Worm (Caenorhabditis elegans) whole organism, L1 larva: ENCODE data around the gene klo-2.

ENCODE experiments used
- F16B12.6 ChIP-seq: fragments of 150-350 bp; optimal IDR thresholded peaks from 2 replicates; lab custom pipeline; 2014; ENCODE audit warnings: missing biosample characterization, missing genetic modification characterization
- alr-1 ChIP-seq: fragments of 200-800 bp; sonication (Bioruptor generic); optimal IDR thresholded peaks from 2 replicates; lab custom pipeline; 2018; ENCODE audit warnings: borderline replicate concordance, mild to moderate bottlenecking, missing genetic modification characterization, missing compliant biosample characterization
- blmp-1 ChIP-seq: fragments of 150-350 bp; optimal IDR thresholded peaks from 2 replicates; lab custom pipeline; 2014; ENCODE audit warnings: missing biosample characterization, missing genetic modification characterization
- ceh-63 ChIP-seq: fragments of 200-800 bp; sonication (Bioruptor generic); optimal IDR thresholded peaks from 2 replicates; lab custom pipeline; 2018; ENCODE audit warnings: mild to moderate bottlenecking, missing genetic modification characterization, missing compliant biosample characterization
- ceh-8 ChIP-seq: fragments of 200-800 bp; sonication (Bioruptor generic); optimal IDR thresholded peaks from 2 replicates; lab custom pipeline; 2018; ENCODE audit warnings: mild to moderate bottlenecking, missing genetic modification characterization, moderate library complexity, missing compliant biosample characterization
- ceh-82 ChIP-seq, 3 experiments: fragments of 150-350 bp in 1 of 3; sonication (generic microtip) in 2 of 3; optimal IDR thresholded peaks; 2 replicates each; lab custom pipeline; 2014 to 2017; ENCODE audit warnings: missing biosample characterization in 3 of 3, missing genetic modification characterization in 3 of 3
- ceh-90 ChIP-seq: sonication (generic microtip); optimal IDR thresholded peaks from 2 replicates; lab custom pipeline; 2016; ENCODE audit warnings: missing genetic modification characterization, missing compliant biosample characterization
- dpl-1 ChIP-seq, 3 experiments: fragments of 150-350 bp in 2 of 3; sonication (generic microtip) in 1 of 3; optimal IDR thresholded peaks; 2 replicates each; lab custom pipeline; 2014 to 2017; ENCODE audit warnings: missing biosample characterization in 3 of 3, missing genetic modification characterization in 3 of 3, missing genetic modification reagents in 3 of 3
- dsc-1 ChIP-seq: sonication (generic microtip); optimal IDR thresholded peaks from 2 replicates; lab custom pipeline; 2016; ENCODE audit warnings: mild to moderate bottlenecking, missing genetic modification characterization, missing compliant biosample characterization
- efl-1 ChIP-seq, 4 experiments: fragments of 150-350 bp; optimal IDR thresholded peaks in 3 of 4; peaks in 1 of 4; 1 replicate in 1 of 4; 2 replicates in 3 of 4; lab custom pipeline; 2014; ENCODE audit warnings: missing biosample characterization in 2 of 4, missing genetic modification characterization in 2 of 4, missing genetic modification reagents in 2 of 4
- efl-3 ChIP-seq: fragments of 200-800 bp; sonication (Bioruptor generic); optimal IDR thresholded peaks from 2 replicates; lab custom pipeline; 2018; ENCODE audit warnings: mild to moderate bottlenecking, missing genetic modification characterization, missing compliant biosample characterization
- elt-3 ChIP-seq, 6 experiments: fragments of 150-350 bp in 1 of 6; sonication (generic microtip); optimal IDR thresholded peaks; 2 replicates each; lab custom pipeline; 2017 to 2018; ENCODE audit warnings: missing biosample characterization in 6 of 6, missing genetic modification characterization in 6 of 6, inconsistent platforms in 1 of 6
- ets-5 ChIP-seq: fragments of 200-800 bp; sonication (Bioruptor generic); IDR thresholded peaks from 2 replicates; pipeline ENCODE4 v1.3.6; 2022; ENCODE audit warnings: missing genetic modification characterization, missing compliant biosample characterization
- fkh-4 ChIP-seq: sonication (generic microtip); optimal IDR thresholded peaks from 2 replicates; lab custom pipeline; 2016; ENCODE audit warnings: missing compliant biosample characterization, missing genetic modification characterization, borderline replicate concordance
- fkh-8 ChIP-seq: sonication (generic microtip); optimal IDR thresholded peaks from 2 replicates; lab custom pipeline; 2016; ENCODE audit warnings: mild to moderate bottlenecking, missing genetic modification characterization, missing compliant biosample characterization
- hpl-2 ChIP-seq: fragments of 150-350 bp; optimal IDR thresholded peaks from 2 replicates; lab custom pipeline; 2014; ENCODE audit warnings: missing biosample characterization, missing genetic modification reagents, missing genetic modification characterization
- irx-1 ChIP-seq: sonication (generic microtip); optimal IDR thresholded peaks from 2 replicates; lab custom pipeline; 2016; ENCODE audit warnings: missing genetic modification characterization, missing compliant biosample characterization
- lin-35 ChIP-seq, 2 experiments: fragments of 150-350 bp; optimal IDR thresholded peaks; 2 replicates each; lab custom pipeline; 2014; ENCODE audit warnings: missing biosample characterization in 2 of 2, missing genetic modification characterization in 2 of 2, missing genetic modification reagents in 2 of 2
- lsy-2 ChIP-seq, 2 experiments: fragments of 150-350 bp; optimal IDR thresholded peaks; 2 replicates each; lab custom pipeline; 2014; ENCODE audit warnings: missing biosample characterization in 2 of 2, missing genetic modification characterization in 2 of 2
- mdl-1 ChIP-seq, 2 experiments: fragments of 150-350 bp; optimal IDR thresholded peaks; 2 replicates each; lab custom pipeline; 2014 to 2017; ENCODE audit warnings: missing biosample characterization in 2 of 2, missing genetic modification characterization in 2 of 2, inconsistent platforms in 1 of 2
- mef-2 ChIP-seq: fragments of 150-350 bp; optimal IDR thresholded peaks from 2 replicates; lab custom pipeline; 2014; ENCODE audit warnings: missing biosample characterization, missing genetic modification characterization
- nhr-11 ChIP-seq: fragments of 150-350 bp; optimal IDR thresholded peaks from 2 replicates; lab custom pipeline; 2014; ENCODE audit warnings: missing biosample characterization, missing genetic modification characterization
- nhr-237 ChIP-seq: fragments of 150-350 bp; optimal IDR thresholded peaks from 2 replicates; lab custom pipeline; 2014; ENCODE audit warnings: missing biosample characterization, missing genetic modification characterization
- nhr-71 ChIP-seq: sonication (generic microtip); optimal IDR thresholded peaks from 2 replicates; lab custom pipeline; 2016; ENCODE audit warnings: mild to moderate bottlenecking, missing genetic modification characterization, moderate library complexity, missing compliant biosample characterization
- nhr-84 ChIP-seq: sonication (generic microtip); optimal IDR thresholded peaks from 2 replicates; lab custom pipeline; 2017; ENCODE audit warnings: missing biosample characterization, missing genetic modification characterization
- nhr-85 ChIP-seq: sonication (generic microtip); peaks from one replicate; lab custom pipeline; 2016; ENCODE audit warnings: missing genetic modification characterization, inconsistent platforms, missing compliant biosample characterization
- pag-3 ChIP-seq: sonication (generic microtip); optimal IDR thresholded peaks from 2 replicates; lab custom pipeline; 2017; ENCODE audit warnings: missing genetic modification characterization, mild to moderate bottlenecking, missing compliant biosample characterization, antibody characterized with exemption, borderline replicate concordance; ENCODE audit not compliant: insufficient read depth
- rnt-1 ChIP-seq: sonication (generic microtip); optimal IDR thresholded peaks from 2 replicates; lab custom pipeline; 2016; ENCODE audit warnings: mild to moderate bottlenecking, missing genetic modification characterization, moderate library complexity, missing compliant biosample characterization
- snpc-4 ChIP-seq: fragments of 150-350 bp; optimal IDR thresholded peaks from 2 replicates; lab custom pipeline; 2014; ENCODE audit warnings: missing biosample characterization, missing genetic modification characterization
- snu-23 ChIP-seq: sonication (generic microtip); optimal IDR thresholded peaks from 2 replicates; lab custom pipeline; 2016; ENCODE audit warnings: missing genetic modification characterization, missing compliant biosample characterization
- sox-4 ChIP-seq: sonication (generic microtip); optimal IDR thresholded peaks from 2 replicates; lab custom pipeline; 2016; ENCODE audit warnings: missing genetic modification characterization, missing compliant biosample characterization
- swsn-7 ChIP-seq: sonication (generic microtip); optimal IDR thresholded peaks from 2 replicates; lab custom pipeline; 2016; ENCODE audit warnings: missing genetic modification characterization, missing compliant biosample characterization
- tlp-1 ChIP-seq: fragments of 150-350 bp; optimal IDR thresholded peaks from 2 replicates; lab custom pipeline; 2014; ENCODE audit warnings: missing biosample characterization, missing genetic modification characterization
- unc-130 ChIP-seq: fragments of 150-350 bp; optimal IDR thresholded peaks from 2 replicates; lab custom pipeline; 2017; ENCODE audit warnings: missing biosample characterization, missing genetic modification characterization, inconsistent platforms
- unc-30 ChIP-seq: sonication (generic microtip); optimal IDR thresholded peaks from 2 replicates; lab custom pipeline; 2017; ENCODE audit warnings: missing biosample characterization, missing genetic modification characterization
- unc-62 ChIP-seq: fragments of 150-350 bp; optimal IDR thresholded peaks from 2 replicates; lab custom pipeline; 2014; ENCODE audit warnings: missing biosample characterization, missing genetic modification reagents, missing genetic modification characterization

The klo-2 gene

DNA sequence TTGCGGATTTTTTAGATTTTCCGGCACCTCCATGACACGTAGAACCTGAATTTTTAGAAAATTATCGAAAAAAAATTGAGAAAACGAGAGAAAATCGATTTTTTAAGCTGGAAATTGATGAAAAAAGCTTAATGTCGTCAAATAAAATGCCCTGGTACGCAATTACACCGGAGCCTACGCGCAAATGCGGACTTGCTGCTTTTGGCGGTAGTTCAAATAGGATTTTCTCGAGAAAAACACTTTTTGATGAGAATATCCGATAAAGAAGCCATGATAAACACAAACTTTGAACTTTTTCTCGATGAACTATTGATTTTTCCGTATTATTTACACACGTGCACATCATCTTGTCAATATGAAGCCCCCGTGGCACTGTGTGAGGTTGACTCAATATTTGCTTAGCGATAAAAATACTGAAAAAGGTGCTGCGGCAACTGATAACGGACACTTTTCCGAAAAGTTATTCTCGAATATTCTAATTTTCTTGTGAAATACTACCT, 27.8 kb upstream of the klo-2 start, which contains the start of the genes W04B5.5 and W04B5.3 (continued):
- TF ChIP-seq ceh-82 (tag; optimal IDR thresholded peaks at IDR 0.05; lab: Kevin White, UChicago), result peak; percentile 43 to 84 (median 45)

- TF ChIP-seq efl-1 (optimal IDR thresholded peaks at IDR 0.05; lab: Kevin White, UChicago), result no peak
- TF ChIP-seq efl-1 (GFP tag; optimal IDR thresholded peaks at IDR 0.05 in 1 of 2; lab: Kevin White, UChicago), result peak in 1 of 2 experiments; percentile 90
- no peak for TF ChIP-seq mef-2 (tag; lab: Kevin White, UChicago)
Observed at ce11 chrIII:2418981-2419380, 27.0 kb upstream of the klo-2 start.

DNA sequence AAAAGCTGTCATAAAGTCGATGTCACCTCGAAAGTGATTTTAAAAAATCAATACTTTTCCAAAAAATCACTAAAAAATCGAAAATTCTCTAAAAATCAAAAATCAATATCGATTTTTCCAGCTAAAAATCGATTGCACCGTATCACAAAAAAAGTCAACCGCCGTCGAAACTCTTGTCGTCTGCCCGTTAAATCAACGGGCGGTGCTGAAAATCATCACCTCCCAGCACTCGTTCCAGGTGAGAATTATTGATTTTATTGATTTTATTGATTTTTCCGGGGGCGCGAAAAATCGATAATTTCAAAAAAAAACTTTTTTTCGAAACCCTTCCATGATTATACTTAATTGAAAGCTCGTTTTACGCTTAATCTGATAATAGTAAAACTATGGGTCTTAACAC, 26.5 kb upstream of the klo-2 start:
- TF ChIP-seq sox-4, result no peak
- no peak for TF ChIP-seq efl-1 (optimal IDR thresholded peaks at IDR 0.05; lab: Kevin White, UChicago)
- TF ChIP-seq efl-1 (GFP tag; optimal IDR thresholded peaks at IDR 0.05 in 1 of 2; lab: Kevin White, UChicago), result peak in 1 of 2 experiments; percentile 62
- TF ChIP-seq, all 84 proteins: peak for 1

DNA sequence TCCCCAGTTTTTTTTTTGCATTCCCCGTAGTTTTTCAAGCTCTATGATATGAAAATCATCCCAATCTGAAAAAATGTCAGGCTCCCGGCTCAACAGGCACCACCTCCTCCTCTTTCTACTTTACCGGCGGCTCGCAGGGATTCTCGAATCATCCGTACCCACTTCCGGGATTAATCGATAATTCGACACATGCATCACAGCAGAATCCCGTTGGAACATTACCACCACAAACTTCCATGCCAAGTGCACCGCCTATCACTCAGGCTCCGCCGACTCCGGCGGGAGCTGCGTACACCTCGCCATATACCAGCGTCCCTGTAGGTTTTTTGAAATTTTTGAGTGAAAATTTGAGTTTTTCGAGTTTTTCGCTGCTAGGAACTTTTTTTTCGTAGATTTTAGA, 24.8 kb upstream of the klo-2 start:
- TF ChIP-seq pag-3 (tag; lab: Kevin White, UChicago) (no peak), irx-1 (tag; lab: Kevin White, UChicago) (no peak), ceh-63 (GFP tag; lab: Kevin White, UChicago) (no peak), alr-1 (tag; lab: Kevin White, UChicago) (no peak), elt-3 (tag; optimal IDR thresholded peaks at IDR 0.05; lab: Kevin White, UChicago) (no peak), rnt-1 (tag; lab: Kevin White, UChicago) (no peak), ceh-8 (GFP tag; lab: Kevin White, UChicago) (no peak), nhr-11 (no peak), unc-62 (GFP tag; lab: Kevin White, UChicago) (no peak)

DNA sequence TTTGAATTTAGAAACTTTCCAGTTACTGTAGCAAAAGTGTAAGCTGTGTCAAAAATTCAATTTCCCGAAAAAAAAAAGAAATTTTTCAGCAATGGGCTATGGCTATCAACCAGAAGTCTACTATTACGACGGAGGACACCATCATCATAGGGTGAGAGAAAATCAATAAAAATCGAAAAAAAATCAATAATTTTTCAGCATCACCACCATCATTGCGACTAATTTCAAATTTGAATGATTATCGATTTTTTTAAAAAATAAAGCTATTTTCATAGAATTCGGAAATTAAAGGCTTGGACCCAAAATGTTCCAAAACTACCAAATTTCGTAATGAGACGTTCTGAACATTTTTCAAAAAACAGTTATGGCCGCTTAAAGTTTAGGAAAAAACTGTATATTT, 22.4 kb upstream of the klo-2 start:
- TF ChIP-seq fkh-8 (no peak), dpl-1 (GFP tag; optimal IDR thresholded peaks at IDR 0.05; lab: Kevin White, UChicago) (no peak), ceh-90 (tag; lab: Kevin White, UChicago) (no peak), swsn-7 (tag; lab: Kevin White, UChicago) (no peak), unc-130 (no peak), blmp-1 (tag; lab: Kevin White, UChicago) (no peak), hpl-2 (GFP tag; lab: Kevin White, UChicago) (no peak)
- TF ChIP-seq, all 84 proteins: peak for 0

ce11 chrIII:2424783-2425329, 21.2 kb upstream of the klo-2 start:
- TF ChIP-seq ceh-8 (GFP tag; lab: Kevin White, UChicago), result peak; percentile 54
- TF ChIP-seq ceh-63 (GFP tag; lab: Kevin White, UChicago), result no peak

DNA sequence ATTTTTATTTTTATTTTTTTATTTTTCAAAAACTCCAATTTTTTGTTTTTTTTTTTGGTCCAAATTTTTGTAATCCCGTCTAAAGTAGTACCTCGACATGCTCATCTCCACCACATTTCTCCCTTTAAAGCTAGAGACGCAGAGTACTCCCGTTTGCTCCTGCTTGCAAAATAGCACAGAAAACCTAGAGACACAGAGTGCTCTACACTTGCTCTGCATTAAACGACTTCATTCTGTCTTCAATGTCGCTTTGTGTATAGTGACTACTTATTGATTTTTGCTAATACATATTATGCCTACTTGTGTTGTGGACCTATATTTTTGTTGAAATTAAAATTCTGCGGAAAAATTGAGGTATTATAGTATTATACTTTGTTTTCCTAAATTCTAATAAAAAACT, 19.9 kb upstream of the klo-2 start, which contains the start of gene W04B5.8:
Gene W04B5.8 (plus strand): TSS at position 195 of the 400 bp plus-strand sequence.
- TF ChIP-seq fkh-8 (peak; percentile 5), F16B12.6 (tag; lab: Kevin White, UChicago) (peak; percentile 9), nhr-237 (no peak), fkh-4 (tag; lab: Kevin White, UChicago) (no peak), nhr-11 (no peak), snpc-4 (no peak), unc-62 (GFP tag; lab: Kevin White, UChicago) (no peak), unc-30 (tag; lab: Kevin White, UChicago) (no peak), snu-23 (GFP tag; lab: Kevin White, UChicago) (no peak), rnt-1 (tag; lab: Kevin White, UChicago) (peak; percentile 22), lsy-2 (tag; optimal IDR thresholded peaks at IDR 0.05; lab: Kevin White, UChicago) (peak in 1 of 2 experiments; percentile 35), efl-3 (no peak), ets-5 (GFP tag; lab: Robert Waterston, UW) (no peak), nhr-71 (tag; lab: Kevin White, UChicago) (peak; percentile 12), tlp-1 (tag; lab: Kevin White, UChicago) (no peak), dpl-1 (GFP tag; optimal IDR thresholded peaks at IDR 0.05; lab: Kevin White, UChicago) (peak in 1 of 3 experiments; percentile 29), nhr-85 (tag; lab: Kevin White, UChicago) (no peak), ceh-8 (GFP tag; lab: Kevin White, UChicago) (no peak), lin-35 (GFP tag; optimal IDR thresholded peaks at IDR 0.05; lab: Kevin White, UChicago) (peak in 1 of 2 experiments; percentile 16), mdl-1 (tag; optimal IDR thresholded peaks at IDR 0.05; lab: Kevin White, UChicago) (no peak), ceh-82 (tag; optimal IDR thresholded peaks at IDR 0.05; lab: Kevin White, UChicago) (peak in 1 of 3 experiments; percentile 28), dsc-1 (tag; lab: Kevin White, UChicago) (peak; percentile 20), efl-1 (optimal IDR thresholded peaks at IDR 0.05; lab: Kevin White, UChicago) (peak; percentile 55 to 58), efl-1 (GFP tag; optimal IDR thresholded peaks at IDR 0.05 in 1 of 2; lab: Kevin White, UChicago) (peak in 1 of 2 experiments; percentile 83), sox-4 (no peak), nhr-84 (no peak), swsn-7 (tag; lab: Kevin White, UChicago) (peak; percentile 5)
- TF ChIP-seq, all 84 proteins: peak for 11
